Worm (Caenorhabditis elegans): Measurements from ENCODE around the gene F18E3.10.

ce11 chrV:7435376-7436204 lies 11.4 kb upstream of the F18E3.10 start, which contains the start of the genes ddo-2 and F25E5.8:
- TF ChIP-seq ama-1 (optimal IDR thresholded peaks at IDR 0.05): no peak
- TF ChIP-seq pes-1 (GFP tag; IDR thresholded peaks at IDR 0.05): no peak
- no peak for TF ChIP-seq ets-7 (tag; optimal IDR thresholded peaks at IDR 0.05)
- no peak for TF ChIP-seq hmbx-1 (tag; optimal IDR thresholded peaks at IDR 0.05)

Measured in whole organism, early embryonic.